Fruit fly (Drosophila melanogaster) whole organism, prepupa: ENCODE data around the gene Pdk1.
A peak's percentile ranks its signal among the peaks of the same experiment; 100 is the strongest.

Source experiments
- Blimp-1 ChIP-seq: fragments of 200-800 bp; sonication (Bioruptor generic); optimal IDR thresholded peaks from 3 replicates; lab custom pipeline; 2017; ENCODE audit warnings: missing biosample characterization, missing genetic modification characterization, mild to moderate bottlenecking, moderate library complexity, missing genetic modification reagents
- CG10631 ChIP-seq: fragments of 200-800 bp; sonication (Bioruptor generic); optimal IDR thresholded peaks from 2 replicates; lab custom pipeline; 2016; ENCODE audit warnings: missing biosample characterization, missing genetic modification characterization
- CG11294 ChIP-seq: fragments of 200-800 bp; sonication (Bioruptor generic); IDR thresholded peaks from 2 replicates; pipeline ENCODE4 v1.3.6; 2022; ENCODE audit warnings: missing biosample characterization, missing genetic modification characterization
- CG15336 ChIP-seq: fragments of 200-800 bp; sonication (Bioruptor generic); IDR thresholded peaks from 2 replicates; pipeline ENCODE4 v1.3.6; 2022; ENCODE audit warnings: missing biosample characterization, missing genetic modification characterization
- CG1621 ChIP-seq: fragments of 200-800 bp; sonication (Bioruptor generic); optimal IDR thresholded peaks from 3 replicates; lab custom pipeline; 2018; ENCODE audit warnings: missing biosample characterization, mild to moderate bottlenecking, missing genetic modification characterization
- CG16779 ChIP-seq: fragments of 200-800 bp; sonication (Bioruptor generic); optimal IDR thresholded peaks from 3 replicates; lab custom pipeline; 2017; ENCODE audit warnings: missing biosample characterization, mild to moderate bottlenecking, missing genetic modification characterization
- CG3032 ChIP-seq: fragments of 200-800 bp; optimal IDR thresholded peaks from 2 replicates; lab custom pipeline; 2019; ENCODE audit warnings: missing biosample characterization, mild to moderate bottlenecking, missing genetic modification characterization, moderate library complexity
- CG31627 ChIP-seq: fragments of 200-800 bp; sonication (Bioruptor generic); optimal IDR thresholded peaks from 3 replicates; lab custom pipeline; 2016; ENCODE audit warnings: missing biosample characterization, missing genetic modification characterization
- CG32006 ChIP-seq: fragments of 200-800 bp; sonication (Bioruptor generic); optimal IDR thresholded peaks from 3 replicates; lab custom pipeline; 2017; ENCODE audit warnings: missing biosample characterization, mild to moderate bottlenecking, missing genetic modification characterization
- CG6163 ChIP-seq: fragments of 200-800 bp; sonication (Bioruptor generic); IDR thresholded peaks from 3 replicates; pipeline ENCODE4 v1.3.6; 2022; ENCODE audit warnings: missing biosample characterization, missing genetic modification characterization
- CG6276 ChIP-seq: fragments of 200-800 bp; sonication (Bioruptor generic); optimal IDR thresholded peaks from 2 replicates; lab custom pipeline; 2017; ENCODE audit warnings: missing biosample characterization, mild to moderate bottlenecking, missing genetic modification characterization
- CG6792 ChIP-seq: fragments of 200-800 bp; sonication (Bioruptor generic); optimal IDR thresholded peaks from 3 replicates; lab custom pipeline; 2016; ENCODE audit warnings: missing biosample characterization, missing genetic modification characterization
- CG8119 ChIP-seq: fragments of 200-800 bp; sonication (Bioruptor generic); IDR thresholded peaks from 3 replicates; pipeline ENCODE4 v1.3.6; 2022; ENCODE audit warnings: missing biosample characterization, missing genetic modification characterization
- CG8319 ChIP-seq: fragments of 200-800 bp; sonication (Bioruptor generic); optimal IDR thresholded peaks from 3 replicates; lab custom pipeline; 2016; ENCODE audit warnings: missing biosample characterization, missing genetic modification characterization
- CG8632 ChIP-seq: fragments of 200-800 bp; sonication (Bioruptor generic); optimal IDR thresholded peaks from 3 replicates; lab custom pipeline; 2016; ENCODE audit warnings: missing biosample characterization, missing genetic modification characterization
- Eip78C ChIP-seq: fragments of 200-800 bp; sonication (Bioruptor generic); peaks from one replicate; lab custom pipeline; 2016; ENCODE audit warnings: missing biosample characterization, missing genetic modification characterization
- Ets21C ChIP-seq: fragments of 200-800 bp; sonication (Bioruptor generic); optimal IDR thresholded peaks from 3 replicates; lab custom pipeline; 2016; ENCODE audit warnings: missing biosample characterization, missing genetic modification characterization
- Ets96B ChIP-seq: fragments of 200-800 bp; optimal IDR thresholded peaks from 2 replicates; lab custom pipeline; 2019; ENCODE audit warnings: missing biosample characterization, mild to moderate bottlenecking, missing genetic modification characterization, moderate library complexity
- Gug ChIP-seq: fragments of 200-800 bp; sonication (Bioruptor generic); IDR thresholded peaks from 2 replicates; pipeline ENCODE4 v1.3.6; 2022; ENCODE audit warnings: missing biosample characterization, missing genetic modification characterization
- Hr39 ChIP-seq: fragments of 200-800 bp; sonication (Bioruptor generic); optimal IDR thresholded peaks from 2 replicates; lab custom pipeline; 2016; ENCODE audit warnings: missing biosample characterization, missing genetic modification characterization
- Hr4 ChIP-seq: fragments of 200-800 bp; sonication (Bioruptor generic); optimal IDR thresholded peaks from 3 replicates; lab custom pipeline; 2016; ENCODE audit warnings: missing biosample characterization, missing genetic modification characterization
- Met ChIP-seq: fragments of 200-800 bp; sonication (Bioruptor generic); optimal IDR thresholded peaks from 3 replicates; lab custom pipeline; 2016; ENCODE audit warnings: missing biosample characterization, missing genetic modification characterization
- Sox102F ChIP-seq: fragments of 200-800 bp; sonication (Bioruptor generic); optimal IDR thresholded peaks from 2 replicates; lab custom pipeline; 2016; ENCODE audit warnings: missing biosample characterization, mild to moderate bottlenecking, missing genetic modification characterization
- Sox14 ChIP-seq: fragments of 200-800 bp; sonication (Bioruptor generic); optimal IDR thresholded peaks from 3 replicates; lab custom pipeline; 2016; ENCODE audit warnings: missing biosample characterization, missing genetic modification characterization
- Sox15 ChIP-seq: fragments of 200-800 bp; sonication (Bioruptor generic); optimal IDR thresholded peaks from 3 replicates; lab custom pipeline; 2016; ENCODE audit warnings: missing biosample characterization, missing genetic modification characterization
- acj6 ChIP-seq: fragments of 200-800 bp; sonication (Bioruptor generic); optimal IDR thresholded peaks from 3 replicates; lab custom pipeline; 2016; ENCODE audit warnings: missing biosample characterization, missing genetic modification characterization
- dac ChIP-seq: fragments of 200-800 bp; sonication (Bioruptor generic); optimal IDR thresholded peaks from 2 replicates; lab custom pipeline; 2017; ENCODE audit warnings: missing biosample characterization, mild to moderate bottlenecking, missing genetic modification characterization
- fd59A ChIP-seq: fragments of 200-800 bp; sonication (Bioruptor generic); optimal IDR thresholded peaks from 2 replicates; lab custom pipeline; 2017; ENCODE audit warnings: missing biosample characterization, mild to moderate bottlenecking, missing genetic modification characterization, missing genetic modification reagents
- fkh ChIP-seq: fragments of 200-800 bp; sonication (Bioruptor generic); optimal IDR thresholded peaks from 3 replicates; lab custom pipeline; 2017; ENCODE audit warnings: missing biosample characterization, mild to moderate bottlenecking, missing genetic modification characterization, moderate library complexity
- pdm3 ChIP-seq: fragments of 200-800 bp; sonication (Bioruptor generic); optimal IDR thresholded peaks from 3 replicates; lab custom pipeline; 2016; ENCODE audit warnings: missing biosample characterization, missing genetic modification characterization
- salr ChIP-seq, 2 experiments: fragments of 200-800 bp; sonication (Bioruptor generic); optimal IDR thresholded peaks; 3 replicates each; lab custom pipeline; 2016 to 2018; ENCODE audit warnings: missing biosample characterization in 2 of 2, missing genetic modification characterization in 2 of 2, mild to moderate bottlenecking in 1 of 2
- ss ChIP-seq, 2 experiments: fragments of 200-800 bp; sonication (Bioruptor generic); optimal IDR thresholded peaks; 2 replicates in 1 of 2; 3 replicates in 1 of 2; lab custom pipeline; 2017 to 2018; ENCODE audit warnings: mild to moderate bottlenecking in 2 of 2, missing biosample characterization in 2 of 2, missing genetic modification characterization in 2 of 2, moderate library complexity in 1 of 2
- svp ChIP-seq: fragments of 200-800 bp; sonication (Bioruptor generic); peaks from one replicate; lab custom pipeline; 2016; ENCODE audit warnings: missing biosample characterization, missing genetic modification characterization
- topi ChIP-seq: fragments of 200-800 bp; sonication (Bioruptor generic); optimal IDR thresholded peaks from 3 replicates; lab custom pipeline; 2016; ENCODE audit warnings: missing biosample characterization, missing genetic modification characterization
- vri ChIP-seq: fragments of 200-800 bp; sonication (Bioruptor generic); optimal IDR thresholded peaks from 3 replicates; lab custom pipeline; 2016; ENCODE audit warnings: missing biosample characterization, mild to moderate bottlenecking, missing genetic modification characterization

Gene Pdk1

dm6 chr3L:85204-85811 is 43.9 kb upstream of the Pdk1 start (continued):
- peak; percentile 13 for TF ChIP-seq CG1621
- TF ChIP-seq Sox14 (GFP tag; lab: Kevin White, UChicago): peak; percentile 9
- TF ChIP-seq Ets21C (GFP tag; lab: Kevin White, UChicago): no peak
- peak; percentile 26 for TF ChIP-seq fd59A (GFP tag; lab: Kevin White, UChicago)
- no peak for TF ChIP-seq CG32006 (GFP tag; lab: Kevin White, UChicago)
- TF ChIP-seq fkh (GFP tag; lab: Kevin White, UChicago): peak; percentile 75
- no peak for TF ChIP-seq CG10631 (GFP tag; lab: Kevin White, UChicago)
- TF ChIP-seq Ets96B (tag; lab: Kevin White, UChicago): no peak
- peak in 1 of 2 experiments; percentile 26 for TF ChIP-seq salr (GFP tag; optimal IDR thresholded peaks at IDR 0.05; lab: Kevin White, UChicago)
- no peak for TF ChIP-seq Hr39 (GFP tag; lab: Kevin White, UChicago)
- no peak for TF ChIP-seq CG6276 (GFP tag; lab: Kevin White, UChicago)
- no peak for TF ChIP-seq CG31627 (GFP tag; lab: Kevin White, UChicago)
- no peak for TF ChIP-seq CG6792 (GFP tag; lab: Kevin White, UChicago)
- peak; percentile 75 for TF ChIP-seq Eip78C (GFP tag; lab: Kevin White, UChicago)
- peak; percentile 24 for TF ChIP-seq Met (GFP tag; lab: Kevin White, UChicago)
- peak; percentile 34 for TF ChIP-seq CG8632 (GFP tag; lab: Kevin White, UChicago)
- TF ChIP-seq pdm3: peak; percentile 25
- TF ChIP-seq CG3032 (tag; lab: Kevin White, UChicago): peak; percentile 34
- peak; percentile 20 for TF ChIP-seq acj6 (GFP tag; lab: Kevin White, UChicago)
- TF ChIP-seq, all 60 proteins: peak for 28

DNA sequence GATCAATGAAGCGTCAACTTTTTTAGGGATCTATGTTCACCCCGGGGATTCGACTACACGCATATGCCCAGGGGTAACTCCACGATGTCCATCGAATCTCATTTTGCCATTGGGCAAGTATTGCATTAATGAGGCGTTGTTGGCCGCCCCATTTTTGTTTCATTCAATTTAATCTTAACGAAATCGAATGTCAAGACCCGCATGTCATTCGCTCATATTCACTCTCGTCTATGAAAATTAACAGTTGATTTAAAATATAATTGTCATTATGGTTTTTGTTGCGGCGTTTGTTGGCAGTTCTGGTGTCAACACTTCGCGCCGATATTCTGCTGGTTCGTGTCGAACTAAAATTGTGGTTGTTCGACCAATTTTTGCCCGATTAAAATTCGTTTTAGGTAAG is 42.3 kb upstream of the Pdk1 start:
- TF ChIP-seq svp (GFP tag; lab: Kevin White, UChicago): peak; percentile 68
- TF ChIP-seq dac: no peak

dm6 chr3L:90885-91284 is 38.4 kb upstream of the Pdk1 start:
- 0 out of 2 replicates have a peak, but pooled peaks have one; percentile 15 for TF ChIP-seq CG15336 (GFP tag; lab: Robert Waterston, UW)
- TF ChIP-seq pdm3: peak; percentile 12
- no peak for TF ChIP-seq Ets96B (tag; lab: Kevin White, UChicago)
- no peak for TF ChIP-seq ss (GFP tag; optimal IDR thresholded peaks at IDR 0.05; lab: Kevin White, UChicago)
- TF ChIP-seq CG6276 (GFP tag; lab: Kevin White, UChicago): peak; percentile 8
- TF ChIP-seq svp (GFP tag; lab: Kevin White, UChicago): no peak
- TF ChIP-seq acj6 (GFP tag; lab: Kevin White, UChicago): no peak
- no peak for TF ChIP-seq Eip78C (GFP tag; lab: Kevin White, UChicago)
- peak; percentile 22 for TF ChIP-seq Hr4
- TF ChIP-seq Sox15 (GFP tag; lab: Kevin White, UChicago): no peak
- peak; percentile 53 for TF ChIP-seq CG32006 (GFP tag; lab: Kevin White, UChicago)
- TF ChIP-seq, all 60 proteins: peak for 5

- TF ChIP-seq Sox102F (no peak), Blimp-1 (GFP tag; lab: Kevin White, UChicago) (no peak), vri (GFP tag; lab: Kevin White, UChicago) (peak; percentile 90), CG6276 (GFP tag; lab: Kevin White, UChicago) (no peak), Ets96B (tag; lab: Kevin White, UChicago) (no peak), ss (GFP tag; optimal IDR thresholded peaks at IDR 0.05; lab: Kevin White, UChicago) (no peak), fkh (GFP tag; lab: Kevin White, UChicago) (peak; percentile 34), CG6163 (GFP tag; lab: Robert Waterston, UW) (no peak)
These were observed 37.3 kb upstream of the Pdk1 start for dm6 chr3L:91933-92332.

- no peak for TF ChIP-seq CG32006 (GFP tag; lab: Kevin White, UChicago)
- TF ChIP-seq CG16779: no peak
- TF ChIP-seq Gug (GFP tag; lab: Robert Waterston, UW): no peak
- no peak for TF ChIP-seq pdm3
- TF ChIP-seq dac: no peak
- TF ChIP-seq CG11294 (GFP tag; lab: Robert Waterston, UW): no peak
- no peak for TF ChIP-seq topi
- no peak for TF ChIP-seq Hr39 (GFP tag; lab: Kevin White, UChicago)
- TF ChIP-seq CG8119 (GFP tag; lab: Robert Waterston, UW): no peak
- no peak for TF ChIP-seq acj6 (GFP tag; lab: Kevin White, UChicago)
- TF ChIP-seq CG3032 (tag; lab: Kevin White, UChicago): no peak
- TF ChIP-seq Sox14 (GFP tag; lab: Kevin White, UChicago): no peak
- TF ChIP-seq CG8319: no peak
- TF ChIP-seq fd59A (GFP tag; lab: Kevin White, UChicago): no peak
- no peak for TF ChIP-seq CG15336 (GFP tag; lab: Robert Waterston, UW)
These were observed 35.7 kb upstream of the Pdk1 start for dm6 chr3L:93562-93961.
